Fruit fly (Drosophila melanogaster) whole organism, adult: Measurements from ENCODE around the gene CG2225.

Experiments used
- CG11617 ChIP-seq: fragments of 200-800 bp; sonication (Bioruptor generic); optimal IDR thresholded peaks from 2 replicates; lab custom pipeline; 2017; ENCODE audit warnings: mild to moderate bottlenecking, missing biosample characterization, missing genetic modification reagents, missing genetic modification characterization
- CG12768 ChIP-seq: fragments of 200-800 bp; sonication (Bioruptor generic); optimal IDR thresholded peaks from 2 replicates; lab custom pipeline; 2017; ENCODE audit warnings: missing biosample characterization, missing genetic modification characterization, mild to moderate bottlenecking, moderate library complexity, missing genetic modification reagents
- CG33017 ChIP-seq: fragments of 200-800 bp; sonication (Bioruptor generic); optimal IDR thresholded peaks from 2 replicates; lab custom pipeline; 2018; ENCODE audit warnings: missing biosample characterization, mild to moderate bottlenecking, missing genetic modification characterization, moderate library complexity
- CG5204 ChIP-seq: fragments of 200-800 bp; sonication (Bioruptor generic); optimal IDR thresholded peaks from 2 replicates; lab custom pipeline; 2016; ENCODE audit warnings: missing biosample characterization, missing genetic modification characterization
- CG7045 ChIP-seq: fragments of 200-800 bp; sonication (Bioruptor generic); optimal IDR thresholded peaks from 2 replicates; lab custom pipeline; 2017; ENCODE audit warnings: missing biosample characterization, mild to moderate bottlenecking, missing genetic modification characterization
- CG7101 ChIP-seq: fragments of 200-800 bp; sonication (Bioruptor generic); optimal IDR thresholded peaks from 2 replicates; lab custom pipeline; 2018; ENCODE audit warnings: missing biosample characterization, mild to moderate bottlenecking, missing genetic modification characterization, moderate library complexity
- Clk ChIP-seq: fragments of 200-800 bp; sonication (Bioruptor generic); optimal IDR thresholded peaks from 2 replicates; lab custom pipeline; 2017; ENCODE audit warnings: missing biosample characterization, missing genetic modification characterization
- Mnt ChIP-seq: fragments of 200-800 bp; sonication (Bioruptor generic); optimal IDR thresholded peaks from 2 replicates; lab custom pipeline; 2016; ENCODE audit warnings: missing biosample characterization, mild to moderate bottlenecking, missing genetic modification characterization
- bab1 ChIP-seq: fragments of 200-800 bp; sonication (Bioruptor generic); optimal IDR thresholded peaks from 3 replicates; lab custom pipeline; 2019; ENCODE audit warnings: missing biosample characterization, mild to moderate bottlenecking, missing genetic modification characterization, moderate library complexity
- kay ChIP-seq: fragments of 200-800 bp; sonication (Bioruptor generic); peaks from one replicate; lab custom pipeline; 2016; ENCODE audit warnings: missing biosample characterization, missing genetic modification characterization, borderline replicate concordance
- pad ChIP-seq: fragments of 200-800 bp; sonication (Bioruptor generic); optimal IDR thresholded peaks from 3 replicates; lab custom pipeline; 2017; ENCODE audit warnings: missing biosample characterization, missing genetic modification characterization, mild to moderate bottlenecking, moderate library complexity, missing genetic modification reagents

DNA sequence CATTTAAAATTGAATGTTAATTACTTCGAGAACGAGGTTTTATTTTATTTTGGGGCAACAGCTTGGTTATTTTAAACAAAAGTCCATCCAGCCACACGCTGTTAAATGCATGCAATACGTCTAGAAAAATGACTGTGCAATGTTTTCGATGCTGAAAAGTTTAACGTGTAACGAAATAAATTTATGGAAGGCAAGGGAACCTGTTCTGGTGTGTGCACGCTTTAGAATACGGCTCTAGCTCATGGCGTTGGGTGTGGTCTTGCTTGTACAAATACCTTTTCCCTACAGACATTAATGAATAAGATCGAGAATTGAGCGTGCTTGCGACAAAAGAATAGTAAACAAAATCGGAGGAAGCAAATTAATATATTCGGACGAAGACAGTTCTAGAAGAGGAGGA, 28.6 kb downstream of the CG2225 start:
- TF ChIP-seq CG7101 (tag; lab: Kevin White, UChicago): no peak
- no peak for TF ChIP-seq kay
- TF ChIP-seq CG33017: no peak
- TF ChIP-seq CG5204: no peak
- TF ChIP-seq CG12768 (GFP tag; lab: Kevin White, UChicago): no peak
- TF ChIP-seq CG11617 (GFP tag; lab: Kevin White, UChicago): no peak
- TF ChIP-seq pad: no peak
- no peak for TF ChIP-seq Mnt (GFP tag; lab: Kevin White, UChicago)
- TF ChIP-seq bab1 (GFP tag; lab: Kevin White, UChicago): no peak
- TF ChIP-seq Clk (GFP tag; lab: Kevin White, UChicago): no peak
- TF ChIP-seq CG7045: no peak
